Fruit fly (Drosophila melanogaster) whole organism, adult: ENCODE results near the gene CG11095.

ENCODE experiments used
- CG11617 ChIP-seq: fragments of 200-800 bp; sonication (Bioruptor generic); optimal IDR thresholded peaks from 2 replicates; lab custom pipeline; 2017; ENCODE audit warnings: mild to moderate bottlenecking, missing biosample characterization, missing genetic modification reagents, missing genetic modification characterization
- CG12768 ChIP-seq: fragments of 200-800 bp; sonication (Bioruptor generic); optimal IDR thresholded peaks from 2 replicates; lab custom pipeline; 2017; ENCODE audit warnings: missing biosample characterization, missing genetic modification characterization, mild to moderate bottlenecking, moderate library complexity, missing genetic modification reagents
- CG7045 ChIP-seq: fragments of 200-800 bp; sonication (Bioruptor generic); optimal IDR thresholded peaks from 2 replicates; lab custom pipeline; 2017; ENCODE audit warnings: missing biosample characterization, mild to moderate bottlenecking, missing genetic modification characterization
- CG7101 ChIP-seq: fragments of 200-800 bp; sonication (Bioruptor generic); optimal IDR thresholded peaks from 2 replicates; lab custom pipeline; 2018; ENCODE audit warnings: missing biosample characterization, mild to moderate bottlenecking, missing genetic modification characterization, moderate library complexity
- Hr96 ChIP-seq: fragments of 200-800 bp; sonication (Bioruptor generic); optimal IDR thresholded peaks from 2 replicates; lab custom pipeline; 2016; ENCODE audit warnings: missing biosample characterization, missing genetic modification characterization
- tj ChIP-seq: fragments of 200-800 bp; sonication (Bioruptor generic); optimal IDR thresholded peaks from 3 replicates; lab custom pipeline; 2017; ENCODE audit warnings: missing biosample characterization, mild to moderate bottlenecking, missing genetic modification characterization, moderate library complexity

- TF ChIP-seq CG7045 (GFP tag; lab: Kevin White, UChicago) (no peak), Hr96 (GFP tag; lab: Kevin White, UChicago) (no peak), CG12768 (GFP tag; lab: Kevin White, UChicago) (no peak), tj (GFP tag; lab: Kevin White, UChicago) (no peak), CG11617 (no peak), CG7101 (tag; lab: Kevin White, UChicago) (no peak)
Observed at dm6 chrX:13791011-13791410, 20.5 kb upstream of the CG11095 start, which contains the start of gene CG10993.
